Worm (Caenorhabditis elegans): Measurements from ENCODE around the gene M153.5.

Gene M153.5

DNA sequence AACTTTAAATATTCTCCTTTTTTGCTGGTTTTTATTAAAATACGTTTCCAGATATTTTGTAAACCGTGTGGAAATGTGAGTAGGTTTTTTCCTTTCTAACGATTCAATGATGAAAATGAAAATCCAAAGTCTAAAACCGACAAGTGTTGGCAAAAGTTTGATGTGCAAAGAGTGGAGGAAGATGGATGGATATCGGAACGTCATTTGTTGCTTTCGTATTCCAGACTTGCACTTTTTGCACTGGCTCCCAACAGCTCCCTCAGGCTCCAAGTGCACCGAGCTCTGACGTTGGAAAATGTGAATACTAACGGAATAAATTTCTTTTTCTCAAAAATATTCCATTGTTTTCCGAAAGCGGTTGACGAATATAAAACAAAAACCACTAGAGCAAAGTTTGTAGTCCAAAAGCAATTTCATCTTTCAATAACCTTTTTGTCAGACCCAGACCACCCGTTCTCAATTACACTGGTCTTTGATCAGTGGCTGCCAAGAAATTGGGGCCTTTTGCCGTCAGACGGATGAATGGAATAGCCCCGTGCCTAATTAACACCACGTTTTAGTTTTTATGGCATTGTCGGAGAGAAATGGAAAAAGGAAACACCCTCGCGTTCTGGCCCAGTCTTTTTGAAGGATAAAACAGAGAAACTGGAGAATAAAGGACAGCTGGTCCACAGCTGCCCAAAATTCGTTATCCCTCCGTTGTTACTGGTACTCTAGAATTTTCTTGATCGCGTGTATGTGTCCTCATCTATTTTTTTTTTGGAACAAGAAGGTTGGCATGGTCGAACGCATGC is 39.1 kb downstream of the M153.5 start (continued):
- TF ChIP-seq zip-2 (tag; optimal IDR thresholded peaks at IDR 0.05) (no peak), dmd-6 (GFP tag; IDR thresholded peaks at IDR 0.05) (peak; percentile 28; the same call in 1 of the 2 replicates), snpc-1.2 (GFP tag; IDR thresholded peaks at IDR 0.05) (no peak), fkh-10 (GFP tag; optimal IDR thresholded peaks at IDR 0.05) (no peak), mdl-1 (tag; optimal IDR thresholded peaks at IDR 0.05) (peak in 1 of 2 experiments; percentile 31), Y75B8A.6 (GFP tag; IDR thresholded peaks at IDR 0.05) (no peak), ztf-11 (tag; optimal IDR thresholded peaks at IDR 0.05) (no peak), lin-39 (tag; optimal IDR thresholded peaks at IDR 0.05) (no peak), php-3 (GFP tag; IDR thresholded peaks at IDR 0.05) (no peak), madf-9 (GFP tag; conservative IDR thresholded peaks at IDR 0.05) (no peak), nhr-77 (tag; optimal IDR thresholded peaks at IDR 0.05) (no peak), gei-8 (GFP tag; optimal IDR thresholded peaks at IDR 0.05) (no peak), ceh-28 (tag; optimal IDR thresholded peaks at IDR 0.05) (no peak), aly-2 (tag; optimal IDR thresholded peaks at IDR 0.05) (no peak), unc-62 (GFP tag; optimal IDR thresholded peaks at IDR 0.05 in 1 of 2) (peak in 1 of 2 experiments; percentile 97), unc-62 (tag; optimal IDR thresholded peaks at IDR 0.05) (no peak), tra-1 (GFP tag; IDR thresholded peaks at IDR 0.05) (0 out of 2 replicates have a peak, but pooled peaks have one; percentile 13), mes-2 (tag; optimal IDR thresholded peaks at IDR 0.05; ENCODE audit: poor library complexity, severe bottlenecking) (no peak)

DNA sequence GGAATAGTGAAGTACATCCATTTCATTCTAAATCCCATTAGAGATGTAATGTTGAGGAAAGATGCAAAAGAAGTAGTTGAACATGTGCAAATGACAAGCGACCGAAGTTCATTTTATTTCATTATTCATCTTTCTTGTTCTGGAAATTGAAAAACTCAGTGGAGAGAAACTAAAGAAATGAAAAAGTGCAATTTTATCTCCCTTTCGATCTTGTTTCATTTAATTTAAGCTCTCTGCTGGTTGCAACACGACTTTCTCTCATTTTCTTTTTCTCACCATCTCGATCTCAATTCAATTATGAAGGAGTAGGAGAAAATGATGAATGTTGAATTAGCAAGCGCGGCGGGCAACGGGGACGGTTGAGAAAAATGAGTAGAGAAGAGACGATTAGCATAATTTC is 40.6 kb downstream of the M153.5 start:
- TF ChIP-seq fkh-10 (GFP tag; optimal IDR thresholded peaks at IDR 0.05), result peak; percentile 27
- TF ChIP-seq zip-2 (tag; optimal IDR thresholded peaks at IDR 0.05), result no peak
- no peak for TF ChIP-seq nhr-41 (GFP tag; IDR thresholded peaks at IDR 0.05)
- no peak for TF ChIP-seq nhr-111 (GFP tag; optimal IDR thresholded peaks at IDR 0.05)
- no peak for TF ChIP-seq gei-8 (GFP tag; optimal IDR thresholded peaks at IDR 0.05)
- no peak for TF ChIP-seq F37D6.2 (tag; optimal IDR thresholded peaks at IDR 0.05)
- no peak for TF ChIP-seq spr-1 (tag; optimal IDR thresholded peaks at IDR 0.05)
- TF ChIP-seq nhr-42 (GFP tag; IDR thresholded peaks at IDR 0.05), result no peak
- TF ChIP-seq lsy-2 (tag; optimal IDR thresholded peaks at IDR 0.05), result peak in 1 of 2 experiments; percentile 13
- no peak for TF ChIP-seq rbr-2 (tag; optimal IDR thresholded peaks at IDR 0.05)
- TF ChIP-seq ces-1 (GFP tag; optimal IDR thresholded peaks at IDR 0.05), result peak; percentile 73
- TF ChIP-seq skn-1 (tag; optimal IDR thresholded peaks at IDR 0.05), result no peak

DNA sequence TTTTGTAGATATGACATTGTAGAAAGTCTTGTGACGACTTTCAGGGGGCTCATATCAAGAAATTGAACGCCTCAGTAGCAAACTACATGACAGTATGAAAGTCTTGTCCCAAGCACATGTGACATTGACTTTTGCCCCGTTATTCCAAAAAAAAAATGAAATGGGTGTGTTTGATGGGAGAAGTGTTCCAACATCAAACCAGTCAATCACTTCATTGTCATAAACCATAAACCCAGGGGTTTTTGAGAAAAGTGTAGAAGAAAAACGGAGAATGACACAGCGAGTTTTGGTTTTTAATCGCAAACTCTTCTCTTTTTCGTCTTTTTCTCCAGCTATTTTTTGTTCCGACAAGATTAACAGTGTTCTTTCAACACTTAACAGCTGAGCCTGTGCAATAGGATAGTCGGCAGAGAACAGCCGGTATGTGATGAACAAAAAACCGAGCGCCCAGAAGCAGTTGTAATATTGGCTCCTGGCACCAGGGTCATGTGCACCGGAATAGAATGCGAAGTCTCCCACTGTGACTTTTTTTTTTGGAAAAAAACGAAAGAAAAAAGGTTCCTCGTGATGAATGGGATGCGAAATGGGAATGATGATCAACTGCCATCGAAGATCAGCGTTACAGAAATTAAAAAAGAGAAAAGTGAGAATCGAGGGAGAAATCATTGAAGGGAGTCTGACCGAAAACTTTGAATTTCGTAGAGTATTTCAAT is 42.2 kb downstream of the M153.5 start:
- TF ChIP-seq F10B5.3 (tag; optimal IDR thresholded peaks at IDR 0.05), result no peak
- TF ChIP-seq zip-2 (tag; optimal IDR thresholded peaks at IDR 0.05), result no peak
- peak; percentile 50; the same call in 1 of the 2 replicates for TF ChIP-seq ceh-20 (GFP tag; IDR thresholded peaks at IDR 0.05)
- TF ChIP-seq dmd-8 (GFP tag; IDR thresholded peaks at IDR 0.05), result no peak
- peak; percentile 76 for TF ChIP-seq hlh-30 (tag; optimal IDR thresholded peaks at IDR 0.05; ENCODE audit: insufficient read depth)
- no peak for TF ChIP-seq mep-1 (tag; optimal IDR thresholded peaks at IDR 0.05)
- no peak for TF ChIP-seq attf-4 (tag; optimal IDR thresholded peaks at IDR 0.05)
- TF ChIP-seq hif-1 (tag; optimal IDR thresholded peaks at IDR 0.05), result peak in 1 of 2 experiments; percentile 23
- TF ChIP-seq nhr-41 (GFP tag; IDR thresholded peaks at IDR 0.05), result no peak
- TF ChIP-seq ceh-28 (tag; optimal IDR thresholded peaks at IDR 0.05), result no peak
- TF ChIP-seq lir-3 (tag; optimal IDR thresholded peaks at IDR 0.05), result no peak
- TF ChIP-seq F37D6.2 (tag; optimal IDR thresholded peaks at IDR 0.05), result no peak
- TF ChIP-seq gei-8 (GFP tag; optimal IDR thresholded peaks at IDR 0.05), result no peak
- no peak for TF ChIP-seq ces-1 (GFP tag; optimal IDR thresholded peaks at IDR 0.05)
- 0 out of 2 replicates have a peak, but pooled peaks have one; percentile 5 for TF ChIP-seq tra-1 (GFP tag; IDR thresholded peaks at IDR 0.05)
- TF ChIP-seq nhr-111 (GFP tag; optimal IDR thresholded peaks at IDR 0.05), result no peak
- no peak for TF ChIP-seq tag-97 (GFP tag; IDR thresholded peaks at IDR 0.05)
- TF ChIP-seq zag-1 (tag; optimal IDR thresholded peaks at IDR 0.05), result no peak
- TF ChIP-seq ceh-44 (GFP tag; IDR thresholded peaks at IDR 0.05), result no peak
- no peak for TF ChIP-seq nhr-10 (tag; optimal IDR thresholded peaks at IDR 0.05)
- peak; percentile 33 for TF ChIP-seq dmd-6 (GFP tag; IDR thresholded peaks at IDR 0.05)
- TF ChIP-seq ctbp-1 (GFP tag; IDR thresholded peaks at IDR 0.05), result no peak
- no peak for TF ChIP-seq nhr-11 (tag; optimal IDR thresholded peaks at IDR 0.05)
- peak; percentile 75 for TF ChIP-seq nhr-48 (tag; optimal IDR thresholded peaks at IDR 0.05)
- peak in 1 of 2 experiments; percentile 1 for TF ChIP-seq unc-62 (GFP tag; optimal IDR thresholded peaks at IDR 0.05 in 1 of 2)
- no peak for TF ChIP-seq unc-62 (tag; optimal IDR thresholded peaks at IDR 0.05)
- TF ChIP-seq F26F4.8 (GFP tag; conservative IDR thresholded peaks at IDR 0.05), result no peak
- TF ChIP-seq aha-1 (tag), result peak; percentile 1

Data from whole organism, L4 larva.